Worm (Caenorhabditis elegans): Measurements from ENCODE around the gene T05A8.3.

T05A8.3 gene

DNA sequence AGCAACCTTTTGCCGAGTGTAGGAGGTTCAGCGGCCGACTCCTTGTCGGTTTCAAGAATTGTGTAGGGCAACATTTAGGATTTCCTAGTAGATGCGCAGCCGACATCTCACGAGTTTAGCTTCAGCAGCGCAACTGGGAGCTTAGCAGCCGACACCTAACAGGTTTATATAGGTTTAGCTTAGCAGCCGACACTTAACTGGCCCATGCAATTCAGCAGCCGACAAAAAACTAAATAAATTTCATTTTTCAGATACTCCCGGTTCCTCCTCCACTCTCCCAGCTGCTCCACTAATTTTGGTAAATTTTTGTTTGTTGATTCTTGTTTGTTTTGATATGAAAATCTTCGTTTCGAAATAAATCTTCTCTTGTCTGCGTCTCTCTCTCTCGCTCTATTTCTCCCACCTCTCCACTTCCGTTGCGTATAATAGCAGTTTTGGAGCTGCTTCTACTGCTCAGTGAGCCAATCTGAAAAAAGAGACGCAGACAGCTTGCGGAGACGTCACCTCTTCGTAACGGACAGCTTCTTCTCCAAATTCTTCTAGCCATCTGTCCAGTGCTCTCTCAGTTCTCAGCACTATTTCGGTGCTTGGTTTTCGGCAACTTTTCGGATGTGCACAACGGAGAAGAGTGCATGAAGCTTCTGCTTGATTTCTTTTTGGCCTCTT is 30.9 kb upstream of the T05A8.3 start (continued):
- TF ChIP-seq ceh-90 (tag; optimal IDR thresholded peaks at IDR 0.05) (no peak), tbx-2 (tag; optimal IDR thresholded peaks at IDR 0.05) (peak; percentile 75), lin-15B (tag; optimal IDR thresholded peaks at IDR 0.05) (no peak), sox-4 (tag; optimal IDR thresholded peaks at IDR 0.05) (peak; percentile 34), nhr-71 (tag; optimal IDR thresholded peaks at IDR 0.05) (peak; percentile 76), nhr-90 (tag; optimal IDR thresholded peaks at IDR 0.05; ENCODE audit: poor library complexity) (no peak), xbp-1 (tag; optimal IDR thresholded peaks at IDR 0.05) (peak; percentile 42), nhr-76 (tag; optimal IDR thresholded peaks at IDR 0.05) (no peak), unc-86 (tag; optimal IDR thresholded peaks at IDR 0.05) (peak; percentile 67), ceh-82 (tag; optimal IDR thresholded peaks at IDR 0.05) (peak; percentile 50 to 64 (median 57)), nhr-47 (tag; optimal IDR thresholded peaks at IDR 0.05) (peak; percentile 78), irx-1 (tag; optimal IDR thresholded peaks at IDR 0.05) (no peak), grh-1 (GFP tag; IDR thresholded peaks at IDR 0.05) (no peak), jun-1 (tag; optimal IDR thresholded peaks at IDR 0.05) (peak; percentile 47), nhr-19 (GFP tag; conservative IDR thresholded peaks at IDR 0.05) (peak; percentile 16), fkh-10 (GFP tag; optimal IDR thresholded peaks at IDR 0.05) (peak; percentile 88), unc-98 (GFP tag; IDR thresholded peaks at IDR 0.05) (no peak), efl-1 (optimal IDR thresholded peaks at IDR 0.05) (peak; percentile 54 to 64), efl-1 (GFP tag; optimal IDR thresholded peaks at IDR 0.05 in 1 of 2) (peak in 1 of 2 experiments; percentile 18), aly-2 (tag; optimal IDR thresholded peaks at IDR 0.05) (no peak), fos-1 (tag; optimal IDR thresholded peaks at IDR 0.05) (peak; percentile 54), swsn-7 (tag; optimal IDR thresholded peaks at IDR 0.05) (peak; percentile 53), pag-3 (tag; optimal IDR thresholded peaks at IDR 0.05; ENCODE audit: borderline replicate concordance, insufficient read depth) (no peak), mab-9 (GFP tag; IDR thresholded peaks at IDR 0.05) (0 out of 2 replicates have a peak, but pooled peaks have one; percentile 29), zag-1 (tag; optimal IDR thresholded peaks at IDR 0.05) (peak; percentile 57), snu-23 (GFP tag; optimal IDR thresholded peaks at IDR 0.05) (peak; percentile 55), mep-1 (tag; optimal IDR thresholded peaks at IDR 0.05) (peak; percentile 29), ceh-63 (GFP tag; optimal IDR thresholded peaks at IDR 0.05) (no peak), dsc-1 (tag; optimal IDR thresholded peaks at IDR 0.05) (peak; percentile 46), sup-37 (GFP tag; optimal IDR thresholded peaks at IDR 0.05) (peak; percentile 11), nhr-77 (tag; optimal IDR thresholded peaks at IDR 0.05) (no peak), lin-14 (GFP tag; optimal IDR thresholded peaks at IDR 0.05) (peak; percentile 95), skn-1 (tag; optimal IDR thresholded peaks at IDR 0.05) (peak; percentile 9)

DNA sequence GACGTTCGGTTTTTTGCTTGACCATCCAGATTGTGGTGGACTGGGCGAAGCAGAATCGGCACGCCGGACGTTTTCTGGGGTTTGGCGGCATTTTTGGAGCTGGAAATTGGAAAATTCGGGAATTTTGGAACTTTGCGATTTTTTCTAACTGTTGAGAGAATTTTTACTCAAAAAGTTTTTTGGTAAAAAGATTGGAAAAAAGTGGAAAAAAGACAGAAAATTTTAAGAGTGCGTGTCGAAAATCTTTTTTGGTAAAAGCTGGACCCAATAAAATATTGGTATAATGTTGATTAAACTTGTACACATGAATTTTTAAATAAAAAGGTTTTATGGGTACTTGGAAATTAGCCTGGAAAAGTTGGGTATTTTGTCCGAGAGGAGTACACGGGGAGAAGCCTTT is 25.0 kb upstream of the T05A8.3 start, which contains the start of gene T05A8.7:
T05A8.7 (minus strand) TSS at position 101 of the 400 bp plus-strand sequence.
- TF ChIP-seq lir-3 (tag; optimal IDR thresholded peaks at IDR 0.05; ENCODE audit: poor library complexity) (no peak), nhr-237 (tag; optimal IDR thresholded peaks at IDR 0.05) (no peak), pax-3 (tag; optimal IDR thresholded peaks at IDR 0.05) (no peak), fkh-8 (tag; optimal IDR thresholded peaks at IDR 0.05) (no peak), egl-27 (tag; optimal IDR thresholded peaks at IDR 0.05) (no peak), unc-30 (tag; optimal IDR thresholded peaks at IDR 0.05) (no peak), lin-13 (GFP tag; optimal IDR thresholded peaks at IDR 0.05) (no peak), rnt-1 (tag; optimal IDR thresholded peaks at IDR 0.05) (no peak), isw-1 (GFP tag; IDR thresholded peaks at IDR 0.05) (no peak), nhr-85 (tag) (no peak), F16B12.6 (tag; optimal IDR thresholded peaks at IDR 0.05) (no peak), lin-15B (tag; optimal IDR thresholded peaks at IDR 0.05) (no peak), swsn-7 (tag; optimal IDR thresholded peaks at IDR 0.05) (no peak), grh-1 (GFP tag; IDR thresholded peaks at IDR 0.05) (no peak), ceh-88 (GFP tag; IDR thresholded peaks at IDR 0.05) (no peak), ceh-8 (GFP tag; optimal IDR thresholded peaks at IDR 0.05) (no peak), nhr-12 (tag; optimal IDR thresholded peaks at IDR 0.05) (no peak), elt-2 (tag; optimal IDR thresholded peaks at IDR 0.05) (no peak)

All from whole organism, L1 larva.